Worm (Caenorhabditis elegans): ENCODE data around the gene lin-54.
A peak's percentile ranks its signal among the peaks of the same experiment; 100 is the strongest.

Gene lin-54

DNA sequence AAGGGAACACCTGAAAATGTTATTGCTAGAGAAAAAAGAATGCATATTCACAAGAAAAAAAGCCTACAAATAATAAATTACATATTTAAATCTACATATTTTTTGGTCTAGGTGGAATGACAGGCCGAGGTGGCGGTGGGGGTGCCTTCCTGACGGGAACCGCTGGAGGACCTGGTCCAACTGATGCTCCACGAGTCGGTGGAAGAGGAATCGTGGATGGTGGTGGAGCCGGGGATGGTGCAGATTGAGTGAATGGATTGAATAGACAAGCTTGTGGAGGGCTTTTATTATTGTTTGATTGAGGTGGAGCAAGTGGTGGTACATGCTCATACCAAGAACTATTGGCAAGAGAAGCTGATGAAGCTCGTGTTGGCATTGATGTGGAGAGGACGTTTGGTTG, 20.9 kb downstream of the lin-54 start:
- no peak for TF ChIP-seq hnd-1 (tag; optimal IDR thresholded peaks at IDR 0.05)
- no peak for TF ChIP-seq pes-1 (GFP tag; IDR thresholded peaks at IDR 0.05)
- TF ChIP-seq hmbx-1 (tag; optimal IDR thresholded peaks at IDR 0.05), result no peak
- no peak for TF ChIP-seq flt-1 (GFP tag; IDR thresholded peaks at IDR 0.05)
- TF ChIP-seq ets-7 (tag; optimal IDR thresholded peaks at IDR 0.05), result no peak
- TF ChIP-seq ama-1 (optimal IDR thresholded peaks at IDR 0.05), result no peak
- no peak for TF ChIP-seq aly-1 (tag; optimal IDR thresholded peaks at IDR 0.05)
- TF ChIP-seq ceh-13 (GFP tag; optimal IDR thresholded peaks at IDR 0.05), result no peak

- peak; percentile 40; the same call in 1 of the 2 replicates for TF ChIP-seq tbx-37 (GFP tag; conservative IDR thresholded peaks at IDR 0.05)
Measured at ce11 chrIV:13262849-13263248, 22.0 kb downstream of the lin-54 start.

ce11 chrIV:13268385-13268784, 27.5 kb downstream of the lin-54 start:
- TF ChIP-seq ets-7 (tag; optimal IDR thresholded peaks at IDR 0.05) (no peak), F13C5.2 (tag; optimal IDR thresholded peaks at IDR 0.05) (no peak), ceh-36 (tag; optimal IDR thresholded peaks at IDR 0.05) (no peak)

- no peak for TF ChIP-seq tra-4 (tag; optimal IDR thresholded peaks at IDR 0.05)
- no peak for TF ChIP-seq ama-1 (optimal IDR thresholded peaks at IDR 0.05)
- TF ChIP-seq hmbx-1 (tag; optimal IDR thresholded peaks at IDR 0.05), result no peak
- no peak for TF ChIP-seq hnd-1 (tag; optimal IDR thresholded peaks at IDR 0.05)
- no peak for TF ChIP-seq ceh-13 (GFP tag; optimal IDR thresholded peaks at IDR 0.05)
- TF ChIP-seq ceh-36 (tag; optimal IDR thresholded peaks at IDR 0.05), result no peak
Measured at ce11 chrIV:13272494-13272893, 31.6 kb downstream of the lin-54 start, which contains the start of gene unc-26. TSS of gene unc-26 (minus strand) at chrIV:13272516.

DNA sequence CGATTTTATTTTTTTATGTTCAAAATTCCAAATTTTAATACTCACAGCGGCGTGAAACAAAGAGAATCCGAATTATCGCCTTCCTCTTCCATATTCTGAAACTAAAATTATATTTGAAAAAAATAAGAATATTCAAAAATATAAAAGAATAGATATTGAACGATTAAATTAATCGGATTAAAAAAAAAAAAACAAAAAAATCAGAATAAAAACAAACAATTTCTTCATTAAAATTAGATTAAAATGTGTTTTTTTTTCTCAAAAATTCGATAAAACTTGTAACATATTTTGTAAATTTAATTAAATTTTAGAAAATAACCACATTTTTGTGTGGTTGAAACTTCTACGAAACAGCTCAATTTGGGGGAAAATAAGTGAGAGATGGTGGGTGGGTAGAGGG, 41.9 kb downstream of the lin-54 start, which contains the start of gene cpsf-3:
TSS of gene cpsf-3 (minus strand) at position 101 of the 400 bp plus-strand sequence.
- TF ChIP-seq ceh-36 (tag; optimal IDR thresholded peaks at IDR 0.05), result no peak
- no peak for TF ChIP-seq aly-1 (tag; optimal IDR thresholded peaks at IDR 0.05)
- no peak for TF ChIP-seq B0310.2 (tag; optimal IDR thresholded peaks at IDR 0.05)
- TF ChIP-seq tra-4 (tag; optimal IDR thresholded peaks at IDR 0.05), result no peak

DNA sequence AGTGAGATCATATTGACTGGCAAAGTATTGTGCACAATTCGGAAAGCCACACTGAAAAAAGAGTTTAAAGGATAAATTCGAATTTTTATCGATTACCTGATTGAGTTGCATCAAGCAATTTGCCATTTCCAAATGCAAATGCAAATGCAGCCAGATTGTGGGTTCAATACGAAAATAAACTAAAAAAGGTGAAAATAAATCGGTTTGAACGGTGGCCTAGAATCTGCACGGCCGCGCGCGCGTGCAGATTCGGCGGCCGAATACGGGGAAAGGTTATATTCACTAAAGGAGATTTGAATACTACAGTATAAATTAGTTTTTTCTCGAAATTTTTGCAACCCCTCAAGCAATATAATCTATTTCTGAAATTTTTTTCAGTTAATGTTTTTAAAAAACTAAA, 48.5 kb downstream of the lin-54 start, which contains the start of gene Y67H2A.10:
TSS of gene Y67H2A.10 (minus strand) at position 184 of the 400 bp plus-strand sequence.
- TF ChIP-seq hnd-1 (tag; optimal IDR thresholded peaks at IDR 0.05) (no peak), pes-1 (GFP tag; IDR thresholded peaks at IDR 0.05) (0 out of 2 replicates have a peak, but pooled peaks have one; percentile 9), B0310.2 (tag; optimal IDR thresholded peaks at IDR 0.05) (no peak), ceh-13 (GFP tag; optimal IDR thresholded peaks at IDR 0.05) (no peak), sea-1 (GFP tag; conservative IDR thresholded peaks at IDR 0.05) (no peak), tbx-37 (GFP tag; conservative IDR thresholded peaks at IDR 0.05) (0 out of 2 replicates have a peak, but pooled peaks have one; percentile 27), flt-1 (GFP tag; IDR thresholded peaks at IDR 0.05) (no peak), scrt-1 (GFP tag; IDR thresholded peaks at IDR 0.05) (no peak), ama-1 (optimal IDR thresholded peaks at IDR 0.05) (no peak), tra-4 (tag; optimal IDR thresholded peaks at IDR 0.05) (no peak), aly-1 (tag; optimal IDR thresholded peaks at IDR 0.05) (no peak), ets-7 (tag; optimal IDR thresholded peaks at IDR 0.05) (no peak), F13C5.2 (tag; optimal IDR thresholded peaks at IDR 0.05) (peak; percentile 42), hmbx-1 (tag; optimal IDR thresholded peaks at IDR 0.05) (no peak), ceh-36 (tag; optimal IDR thresholded peaks at IDR 0.05) (no peak), hmg-4 (GFP tag; optimal IDR thresholded peaks at IDR 0.05) (no peak)

DNA sequence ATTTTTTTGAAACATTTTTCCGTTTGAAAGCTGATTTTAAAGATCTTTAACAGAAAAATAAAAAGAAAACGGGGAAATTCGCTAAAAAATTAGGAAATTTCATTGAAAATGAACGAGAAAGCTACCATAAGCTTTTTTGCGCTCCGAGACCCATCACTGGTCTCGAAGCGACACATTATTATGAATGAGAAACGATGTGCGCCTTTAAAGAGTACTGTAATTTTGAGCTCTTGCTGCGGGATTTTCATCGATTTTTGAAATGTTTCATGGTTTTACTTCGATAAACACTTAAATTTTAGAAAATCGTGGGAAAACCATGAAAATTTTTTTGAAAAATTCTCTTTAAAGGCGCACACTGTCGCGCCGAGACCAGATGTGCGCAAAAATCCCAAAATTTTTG, 49.4 kb downstream of the lin-54 start:
- no peak for TF ChIP-seq scrt-1 (GFP tag; IDR thresholded peaks at IDR 0.05)
- TF ChIP-seq tbx-37 (GFP tag; conservative IDR thresholded peaks at IDR 0.05), result no peak
- no peak for TF ChIP-seq ama-1 (optimal IDR thresholded peaks at IDR 0.05)
- no peak for TF ChIP-seq ceh-13 (GFP tag; optimal IDR thresholded peaks at IDR 0.05)
- TF ChIP-seq pes-1 (GFP tag; IDR thresholded peaks at IDR 0.05), result no peak
- no peak for TF ChIP-seq hmg-4 (GFP tag; optimal IDR thresholded peaks at IDR 0.05)

All from whole organism, early embryonic.